Worm (Caenorhabditis elegans) whole organism, L4/young adult: ENCODE results near the gene F07G6.12.
"Not testable (repeated sequence)": the region's sequence is repeated elsewhere in the genome, so short reads cannot be mapped to it uniquely, and the experiment has no call there.

Experiments
- W03F9.2 ChIP-seq: fragments of 150-350 bp; optimal IDR thresholded peaks from 2 replicates; lab custom pipeline; 2014; ENCODE audit warnings: missing biosample characterization, missing genetic modification characterization
- dao-5 ChIP-seq: sonication (generic microtip); optimal IDR thresholded peaks from 2 replicates; lab custom pipeline; 2016; ENCODE audit warnings: missing genotype, missing genetic modification characterization, moderate library complexity, missing compliant biosample characterization
- him-1 ChIP-seq: sonication (generic microtip); optimal IDR thresholded peaks from 2 replicates; lab custom pipeline; 2016; ENCODE audit warnings: missing genotype, missing genetic modification reagents, missing genetic modification characterization, missing compliant biosample characterization

Gene F07G6.12

ce11 chrX:1737606-1738005 lies 1.6 kb downstream of the F07G6.12 start, which contains the start of gene F07G6.10:
TSS of gene F07G6.10 (plus strand) at chrX:1737906.
- TF ChIP-seq W03F9.2 (no peak), him-1 (tag; lab: Kevin White, UChicago) (no peak), dao-5 (tag; lab: Kevin White, UChicago) (no peak)

DNA sequence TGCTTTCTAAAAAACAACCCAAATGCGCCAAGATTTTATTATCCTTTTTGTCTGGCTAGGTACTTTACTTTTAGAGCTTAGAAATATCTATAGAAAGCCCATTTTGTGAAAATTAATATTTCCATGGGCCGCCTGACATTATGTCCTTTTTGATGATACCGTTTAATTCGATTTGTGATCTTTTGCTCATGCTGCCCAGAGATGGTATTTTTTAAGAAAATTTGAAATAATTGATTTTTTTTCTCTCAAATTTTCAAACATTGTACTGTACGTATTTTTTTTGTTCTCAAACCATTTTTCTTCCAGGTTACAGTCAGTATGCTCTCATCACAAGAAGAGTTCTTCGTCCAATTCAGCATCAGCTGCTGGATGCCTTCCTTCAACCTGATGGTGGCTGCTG lies 6.5 kb downstream of the F07G6.12 start, which contains the start of gene Y75D11A.2:
TSS of gene Y75D11A.2 (plus strand) at position 301 of the 400 bp plus-strand sequence.
- TF ChIP-seq him-1 (tag; lab: Kevin White, UChicago); dao-5 (tag; lab: Kevin White, UChicago); W03F9.2: not testable (repeated sequence)

DNA sequence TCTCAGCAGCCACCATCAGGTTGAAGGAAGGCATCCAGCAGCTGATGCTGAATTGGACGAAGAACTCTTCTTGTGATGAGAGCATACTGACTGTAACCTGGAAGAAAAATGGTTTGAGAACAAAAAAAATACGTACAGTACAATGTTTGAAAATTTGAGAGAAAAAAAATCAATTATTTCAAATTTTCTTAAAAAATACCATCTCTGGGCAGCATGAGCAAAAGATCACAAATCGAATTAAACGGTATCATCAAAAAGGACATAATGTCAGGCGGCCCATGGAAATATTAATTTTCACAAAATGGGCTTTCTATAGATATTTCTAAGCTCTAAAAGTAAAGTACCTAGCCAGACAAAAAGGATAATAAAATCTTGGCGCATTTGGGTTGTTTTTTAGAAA lies 10.1 kb downstream of the F07G6.12 start, which contains the start of gene Y75D11A.3:
TSS of gene Y75D11A.3 (minus strand) at position 101 of the 400 bp plus-strand sequence.
- not testable (repeated sequence) for TF ChIP-seq W03F9.2; dao-5 (tag; lab: Kevin White, UChicago); him-1 (tag; lab: Kevin White, UChicago)

ce11 chrX:1748476-1748875 lies 12.4 kb downstream of the F07G6.12 start, which contains the start of gene Y75D11A.6:
TSS of gene Y75D11A.6 (minus strand) at chrX:1748576.
- TF ChIP-seq dao-5 (tag; lab: Kevin White, UChicago); W03F9.2; him-1 (tag; lab: Kevin White, UChicago): not testable (repeated sequence)

DNA sequence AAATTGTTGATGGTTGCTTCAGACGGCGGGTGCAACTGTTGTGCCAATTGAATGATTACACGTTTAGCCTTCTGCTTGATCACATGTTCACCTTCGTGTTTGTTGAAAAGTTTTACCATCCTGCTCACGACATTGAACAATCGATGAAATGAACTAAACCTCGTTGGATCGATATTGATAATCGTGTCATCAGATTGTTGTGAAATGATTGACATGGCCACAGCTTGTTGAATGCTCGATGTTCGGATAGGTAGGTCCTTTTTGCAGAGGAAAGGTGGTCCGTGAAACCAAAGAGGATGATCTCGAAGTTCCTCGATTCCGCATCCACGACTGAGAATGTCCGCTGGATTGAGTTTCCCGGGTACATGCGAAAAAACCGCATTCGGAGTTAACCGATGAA lies 33.6 kb downstream of the F07G6.12 start:
- TF ChIP-seq dao-5 (tag; lab: Kevin White, UChicago) (no peak), W03F9.2 (no peak), him-1 (tag; lab: Kevin White, UChicago) (no peak)

- TF ChIP-seq dao-5 (tag; lab: Kevin White, UChicago), result no peak
- TF ChIP-seq W03F9.2, result no peak
- TF ChIP-seq him-1 (tag; lab: Kevin White, UChicago), result no peak
Measured at ce11 chrX:1777988-1778387, 41.9 kb downstream of the F07G6.12 start, which contains the start of gene elc-2. TSS of gene elc-2 (minus strand) at chrX:1778088.

ce11 chrX:1785692-1786091 lies 49.7 kb downstream of the F07G6.12 start:
- TF ChIP-seq him-1 (tag; lab: Kevin White, UChicago), result no peak
